Worm (Caenorhabditis elegans): ENCODE results near the gene cdh-9.

- no peak for TF ChIP-seq flt-1 (GFP tag; IDR thresholded peaks at IDR 0.05)
- no peak for TF ChIP-seq cog-1 (tag; optimal IDR thresholded peaks at IDR 0.05)
- no peak for TF ChIP-seq ztf-23 (GFP tag; IDR thresholded peaks at IDR 0.05)
- no peak for TF ChIP-seq ztf-29 (GFP tag; IDR thresholded peaks at IDR 0.05)
- TF ChIP-seq T22C8.4 (GFP tag; IDR thresholded peaks at IDR 0.05): no peak
- no peak for TF ChIP-seq klf-2 (GFP tag; conservative IDR thresholded peaks at IDR 0.05)
- no peak for TF ChIP-seq tab-1 (GFP tag; IDR thresholded peaks at IDR 0.05)
Observed at ce11 chrX:16566358-16566757, 28.7 kb upstream of the cdh-9 start.
